Fruit fly (Drosophila melanogaster) whole organism, embryonic: ENCODE measurements around the gene mRpL19.

Experiments used
- Atf3 ChIP-seq: fragments of 200-800 bp; sonication (Bioruptor generic); optimal IDR thresholded peaks from 3 replicates; lab custom pipeline; 2016; ENCODE audit warnings: missing biosample characterization, missing genetic modification characterization
- Atf6 ChIP-seq: fragments of 200-800 bp; sonication (Bioruptor generic); IDR thresholded peaks from 2 replicates; pipeline ENCODE4 v1.3.6; 2022; ENCODE audit warnings: missing biosample characterization, missing genetic modification characterization
- B-H2 ChIP-seq: fragments of 200-800 bp; sonication (Bioruptor generic); optimal IDR thresholded peaks from 2 replicates; lab custom pipeline; 2018; ENCODE audit warnings: missing biosample characterization, mild to moderate bottlenecking, missing genetic modification characterization
- Blimp-1 ChIP-seq: fragments of 200-800 bp; sonication (Bioruptor generic); optimal IDR thresholded peaks from 3 replicates; lab custom pipeline; 2018; ENCODE audit warnings: missing biosample characterization, missing genetic modification characterization, mild to moderate bottlenecking, moderate library complexity, missing genetic modification reagents
- Bteb2 ChIP-seq: fragments of 200-800 bp; sonication (Bioruptor generic); optimal IDR thresholded peaks from 2 replicates; lab custom pipeline; 2016; ENCODE audit warnings: missing biosample characterization, missing genetic modification characterization
- CG11456 ChIP-seq: fragments of 200-800 bp; sonication (Bioruptor generic); IDR thresholded peaks from 3 replicates; pipeline ENCODE4 v1.3.6; 2022; ENCODE audit warnings: missing biosample characterization, missing genetic modification characterization
- CG12299 ChIP-seq: fragments of 200-800 bp; sonication (Bioruptor generic); optimal IDR thresholded peaks from 2 replicates; lab custom pipeline; 2018; ENCODE audit warnings: missing biosample characterization, mild to moderate bottlenecking, missing genetic modification characterization
- CG14667 ChIP-seq: fragments of 200-800 bp; sonication (Bioruptor generic); IDR thresholded peaks from 2 replicates; pipeline ENCODE4 v1.3.6; 2022; ENCODE audit warnings: missing biosample characterization, missing genetic modification characterization
- CG15696 ChIP-seq: fragments of 200-800 bp; sonication (Bioruptor generic); optimal IDR thresholded peaks from 2 replicates; lab custom pipeline; 2019; ENCODE audit warnings: missing biosample characterization, mild to moderate bottlenecking, missing genetic modification characterization, moderate library complexity
- CG1603 ChIP-seq: fragments of 200-800 bp; sonication (Bioruptor generic); optimal IDR thresholded peaks from 2 replicates; lab custom pipeline; 2019; ENCODE audit warnings: missing biosample characterization, mild to moderate bottlenecking, missing genetic modification characterization, moderate library complexity
- CG16863 ChIP-seq: fragments of 200-800 bp; sonication (Bioruptor generic); optimal IDR thresholded peaks from 3 replicates; lab custom pipeline; 2016; ENCODE audit warnings: missing biosample characterization, missing genetic modification characterization
- CG18011 ChIP-seq: fragments of 200-800 bp; sonication (Bioruptor generic); optimal IDR thresholded peaks from 2 replicates; lab custom pipeline; 2017; ENCODE audit warnings: missing biosample characterization, missing genetic modification characterization, mild to moderate bottlenecking, moderate library complexity, missing genotype
- CG18764 ChIP-seq: fragments of 200-800 bp; sonication (Bioruptor generic); optimal IDR thresholded peaks from 3 replicates; lab custom pipeline; 2016; ENCODE audit warnings: missing biosample characterization, missing genetic modification characterization
- CG30403 ChIP-seq: fragments of 200-800 bp; sonication (Bioruptor generic); optimal IDR thresholded peaks from 3 replicates; lab custom pipeline; 2016; ENCODE audit warnings: missing biosample characterization, missing genetic modification characterization
- CG31365 ChIP-seq: fragments of 200-800 bp; sonication (Bioruptor generic); optimal IDR thresholded peaks from 2 replicates; lab custom pipeline; 2018; ENCODE audit warnings: missing biosample characterization, mild to moderate bottlenecking, missing genetic modification characterization
- CG6791 ChIP-seq: fragments of 200-800 bp; sonication (Bioruptor generic); IDR thresholded peaks from 3 replicates; pipeline ENCODE4 v1.3.6; 2022; ENCODE audit warnings: missing biosample characterization, missing genetic modification characterization; ENCODE audit not compliant: partially characterized antibody
- CG7271 ChIP-seq: fragments of 200-800 bp; sonication (Bioruptor generic); optimal IDR thresholded peaks from 2 replicates; lab custom pipeline; 2018; ENCODE audit warnings: missing biosample characterization, mild to moderate bottlenecking, missing genetic modification characterization, moderate library complexity
- CG7987 ChIP-seq: fragments of 200-800 bp; sonication (Bioruptor generic); optimal IDR thresholded peaks from 2 replicates; lab custom pipeline; 2018; ENCODE audit warnings: missing biosample characterization, mild to moderate bottlenecking, missing genetic modification characterization, moderate library complexity
- CG8765 ChIP-seq: fragments of 200-800 bp; sonication (Bioruptor generic); IDR thresholded peaks from 2 replicates; pipeline ENCODE4 v1.3.6; 2022; ENCODE audit warnings: missing biosample characterization, missing genetic modification characterization
- CG9215 ChIP-seq: fragments of 200-800 bp; sonication (Bioruptor generic); IDR thresholded peaks from 2 replicates; pipeline ENCODE4 v1.3.6; 2022; ENCODE audit warnings: missing biosample characterization, missing genetic modification characterization
- Dip3 ChIP-seq: fragments of 200-800 bp; sonication (Bioruptor generic); optimal IDR thresholded peaks from 3 replicates; lab custom pipeline; 2016; ENCODE audit warnings: missing biosample characterization, missing genetic modification characterization
- Doc2 ChIP-seq: fragments of 200-800 bp; sonication (Bioruptor generic); IDR thresholded peaks from 2 replicates; pipeline ENCODE4 v1.3.6; 2022; ENCODE audit warnings: missing biosample characterization, missing genetic modification characterization
- E2f1 ChIP-seq: fragments of 200-800 bp; sonication (Bioruptor generic); IDR thresholded peaks from 2 replicates; pipeline ENCODE4 v1.3.6; 2022; ENCODE audit warnings: missing biosample characterization, missing genetic modification characterization
- Eip74EF ChIP-seq, 2 experiments: fragments of 200-800 bp in 1 of 2; fragments of >200 bp in 1 of 2; sonication (Bioruptor generic) in 1 of 2; optimal IDR thresholded peaks; 2 replicates each; lab custom pipeline; 2017 to 2019; ENCODE audit warnings: missing biosample characterization in 2 of 2, missing genetic modification characterization in 2 of 2, mild to moderate bottlenecking in 1 of 2, moderate library complexity in 1 of 2
- Fer3 ChIP-seq: fragments of 200-800 bp; sonication (Bioruptor generic); optimal IDR thresholded peaks from 2 replicates; lab custom pipeline; 2018; ENCODE audit warnings: missing biosample characterization, mild to moderate bottlenecking, missing genetic modification characterization, moderate library complexity
- Gug ChIP-seq: fragments of 200-800 bp; sonication (Bioruptor generic); IDR thresholded peaks from 4 replicates; pipeline ENCODE4 v1.3.6; 2022; ENCODE audit warnings: missing biosample characterization, missing genetic modification characterization
- Myb ChIP-seq: fragments of 200-800 bp; sonication (Bioruptor generic); optimal IDR thresholded peaks from 2 replicates; lab custom pipeline; 2016; ENCODE audit warnings: missing biosample characterization, missing genetic modification characterization
- NK7.1 ChIP-seq: fragments of 200-800 bp; sonication (Bioruptor generic); optimal IDR thresholded peaks from 3 replicates; lab custom pipeline; 2016; ENCODE audit warnings: missing biosample characterization, missing genetic modification characterization
- Pdp1 ChIP-seq, 2 experiments: fragments of 200-800 bp; sonication (Bioruptor generic); optimal IDR thresholded peaks; 3 replicates each; lab custom pipeline; 2016; ENCODE audit warnings: missing biosample characterization in 2 of 2, missing genetic modification characterization in 2 of 2, mild to moderate bottlenecking in 1 of 2, moderate library complexity in 1 of 2
- Ravus ChIP-seq: fragments of 200-800 bp; sonication (Bioruptor generic); IDR thresholded peaks from 2 replicates; pipeline ENCODE4 v1.3.6; 2022; ENCODE audit warnings: missing biosample characterization, missing genetic modification characterization
- Sox100B ChIP-seq: fragments of 200-800 bp; sonication (Bioruptor generic); optimal IDR thresholded peaks from 3 replicates; lab custom pipeline; 2018; ENCODE audit warnings: missing biosample characterization, mild to moderate bottlenecking, missing genetic modification characterization
- Sry-β ChIP-seq: fragments of 200-800 bp; sonication (Bioruptor generic); optimal IDR thresholded peaks from 2 replicates; lab custom pipeline; 2018; ENCODE audit warnings: missing biosample characterization, mild to moderate bottlenecking, missing genetic modification characterization, moderate library complexity
- Xrp1 ChIP-seq: fragments of 200-800 bp; sonication (Bioruptor generic); IDR thresholded peaks from 2 replicates; pipeline ENCODE4 v1.3.6; 2022; ENCODE audit warnings: missing biosample characterization, missing genetic modification characterization
- ap ChIP-seq: fragments of 200-800 bp; sonication (Bioruptor generic); IDR thresholded peaks from 2 replicates; pipeline ENCODE4 v1.3.6; 2022; ENCODE audit warnings: missing biosample characterization, missing genetic modification characterization
- btn ChIP-seq: fragments of 200-800 bp; sonication (Bioruptor generic); optimal IDR thresholded peaks from 2 replicates; lab custom pipeline; 2016; ENCODE audit warnings: missing biosample characterization, missing genetic modification characterization
- chm ChIP-seq: fragments of 200-800 bp; sonication (Bioruptor generic); IDR thresholded peaks from 2 replicates; pipeline ENCODE4 v1.3.6; 2022; ENCODE audit warnings: missing biosample characterization, missing genetic modification characterization
- gem ChIP-seq: fragments of 200-800 bp; sonication (Bioruptor generic); optimal IDR thresholded peaks from 2 replicates; lab custom pipeline; 2019; ENCODE audit warnings: missing biosample characterization, mild to moderate bottlenecking, missing genetic modification characterization, moderate library complexity
- gt ChIP-seq: fragments of 200-800 bp; sonication (Bioruptor generic); IDR thresholded peaks from 2 replicates; pipeline ENCODE4 v1.3.6; 2022; ENCODE audit warnings: missing biosample characterization, missing genetic modification characterization
- lilli ChIP-seq: fragments of 200-800 bp; sonication (Bioruptor generic); optimal IDR thresholded peaks from 3 replicates; lab custom pipeline; 2016; ENCODE audit warnings: missing biosample characterization, missing genetic modification characterization
- mld ChIP-seq: fragments of 200-800 bp; sonication (Bioruptor generic); IDR thresholded peaks from 3 replicates; pipeline ENCODE4 v1.3.6; 2022; ENCODE audit warnings: missing biosample characterization, missing genetic modification characterization; ENCODE audit not compliant: partially characterized antibody
- org-1 ChIP-seq: fragments of 200-800 bp; sonication (Bioruptor generic); optimal IDR thresholded peaks from 2 replicates; lab custom pipeline; 2017; ENCODE audit warnings: missing biosample characterization, missing genetic modification characterization
- phol ChIP-seq: fragments of 200-800 bp; sonication (Bioruptor generic); optimal IDR thresholded peaks from 3 replicates; lab custom pipeline; 2018; ENCODE audit warnings: missing biosample characterization, mild to moderate bottlenecking, missing genetic modification characterization, moderate library complexity
- pum ChIP-seq: fragments of 200-800 bp; sonication (Bioruptor generic); optimal IDR thresholded peaks from 2 replicates; lab custom pipeline; 2016; ENCODE audit warnings: missing biosample characterization, missing genetic modification characterization
- rib ChIP-seq: fragments of 200-800 bp; sonication (Bioruptor generic); IDR thresholded peaks from 2 replicates; pipeline ENCODE4 v1.3.6; 2022; ENCODE audit warnings: missing biosample characterization, missing genetic modification characterization
- seq ChIP-seq: fragments of 200-800 bp; sonication (Bioruptor generic); IDR thresholded peaks from 2 replicates; pipeline ENCODE4 v1.3.6; 2022; ENCODE audit warnings: missing biosample characterization, missing genetic modification characterization
- sima ChIP-seq: fragments of 200-800 bp; sonication (Bioruptor generic); optimal IDR thresholded peaks from 2 replicates; lab custom pipeline; 2016; ENCODE audit warnings: missing biosample characterization, missing genetic modification characterization
- tx ChIP-seq: fragments of 200-800 bp; sonication (Bioruptor generic); optimal IDR thresholded peaks from 2 replicates; lab custom pipeline; 2016; ENCODE audit warnings: missing biosample characterization, missing genetic modification characterization
- wdn ChIP-seq: fragments of 200-800 bp; sonication (Bioruptor generic); IDR thresholded peaks from 2 replicates; pipeline ENCODE4 v1.3.6; 2022; ENCODE audit warnings: missing biosample characterization, missing genetic modification characterization

The mRpL19 gene

DNA sequence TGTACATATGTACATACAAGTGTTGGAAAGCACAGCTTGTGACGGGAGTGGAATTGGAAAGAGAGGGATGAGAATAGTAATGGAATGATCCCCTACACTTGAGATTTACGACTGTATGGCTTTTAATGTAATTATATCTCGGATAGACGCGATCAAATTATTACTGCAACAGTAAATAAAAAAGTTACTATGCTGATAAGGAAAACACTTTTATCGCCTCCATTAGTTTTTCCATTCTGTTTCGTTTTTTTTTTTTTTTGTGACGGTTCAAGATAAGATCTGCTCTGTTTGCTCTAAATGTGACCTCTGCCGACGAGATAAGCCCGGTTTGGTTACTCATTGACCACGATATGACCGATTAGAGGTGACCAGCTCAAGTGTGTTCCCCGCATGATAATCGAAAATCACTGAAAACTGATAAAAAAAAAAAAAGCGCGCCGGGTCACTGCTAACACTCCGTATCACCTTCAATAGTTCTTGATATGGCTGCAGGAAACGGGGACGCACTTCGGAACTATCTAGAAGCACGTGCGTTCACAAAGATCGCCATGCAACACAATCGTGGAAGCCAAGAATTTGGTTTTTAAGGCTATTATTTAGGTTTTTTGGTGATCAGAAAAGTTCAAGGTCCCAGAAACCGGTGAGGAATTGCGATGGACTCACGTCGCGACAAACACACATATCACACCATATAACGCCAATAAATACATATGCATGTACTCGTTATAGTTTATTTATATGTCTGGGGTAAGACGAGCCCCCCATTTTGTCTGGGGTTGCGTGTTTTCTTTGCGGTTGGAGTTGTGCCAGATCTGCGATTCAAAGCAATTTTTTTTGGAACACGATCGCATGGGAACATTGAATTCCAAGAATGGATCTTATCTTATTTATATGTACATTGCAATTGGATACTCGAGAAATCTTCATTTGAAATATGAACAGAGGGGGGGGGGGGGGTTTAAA is 3.1 kb upstream of the mRpL19 start, which contains the start of gene p (continued):
- TF ChIP-seq CG18764 (GFP tag; lab: Kevin White, UChicago) (peak; percentile 27), Blimp-1 (GFP tag; lab: Kevin White, UChicago) (peak; percentile 34), phol (tag; lab: Kevin White, UChicago) (peak; percentile 38), Atf3 (GFP tag; lab: Kevin White, UChicago) (no peak), Sox100B (GFP tag; lab: Kevin White, UChicago) (peak; percentile 40), CG6791 (GFP tag; lab: Robert Waterston, UW) (no peak), mld (GFP tag; lab: Robert Waterston, UW) (no peak), CG12299 (tag; lab: Kevin White, UChicago) (peak; percentile 37), CG30403 (GFP tag; lab: Kevin White, UChicago) (peak; percentile 43), gt (GFP tag; lab: Robert Waterston, UW) (no peak), chm (0 out of 2 replicates have a peak, but pooled peaks have one; percentile 32), Dip3 (GFP tag; lab: Kevin White, UChicago) (peak; percentile 30), CG11456 (GFP tag; lab: Robert Waterston, UW) (0 out of 3 replicates have a peak, but pooled peaks have one; percentile 61), Fer3 (peak; percentile 21), rib (GFP tag; lab: Robert Waterston, UW) (peak; percentile 53), NK7.1 (peak; percentile 10), tx (GFP tag; lab: Kevin White, UChicago) (no peak), CG15696 (tag; lab: Kevin White, UChicago) (peak; percentile 40), Ravus (no peak), CG7987 (GFP tag; lab: Kevin White, UChicago) (peak; percentile 57), Pdp1 (GFP tag; optimal IDR thresholded peaks at IDR 0.05; lab: Kevin White, UChicago) (peak; percentile 11 to 44), Xrp1 (GFP tag; lab: Robert Waterston, UW) (peak; percentile 66), B-H2 (GFP tag; lab: Kevin White, UChicago) (peak; percentile 36), Myb (GFP tag; lab: Kevin White, UChicago) (peak; percentile 32), CG7271 (peak; percentile 8), Sry-β (GFP tag; lab: Kevin White, UChicago) (peak; percentile 13), Atf6 (GFP tag; lab: Robert Waterston, UW) (0 out of 2 replicates have a peak, but pooled peaks have one; percentile 28), btn (GFP tag; lab: Kevin White, UChicago) (no peak), CG14667 (GFP tag; lab: Robert Waterston, UW) (no peak), lilli (GFP tag; lab: Kevin White, UChicago) (peak; percentile 46), E2f1 (GFP tag; lab: Robert Waterston, UW) (no peak), seq (no peak; the same call in 1 of the 2 replicates), org-1 (GFP tag; lab: Kevin White, UChicago) (peak; percentile 9), CG1603 (peak; percentile 18), Eip74EF (GFP tag; optimal IDR thresholded peaks at IDR 0.05; lab: Kevin White, UChicago) (peak in 1 of 2 experiments; percentile 50), CG16863 (GFP tag; lab: Kevin White, UChicago) (no peak), gem (tag; lab: Kevin White, UChicago) (peak; percentile 61), Doc2 (GFP tag; lab: Robert Waterston, UW) (no peak), CG9215 (GFP tag; lab: Robert Waterston, UW) (no peak), ap (GFP tag; lab: Robert Waterston, UW) (no peak), Gug (GFP tag; lab: Robert Waterston, UW) (no peak), sima (GFP tag; lab: Kevin White, UChicago) (no peak), wdn (GFP tag; lab: Robert Waterston, UW) (0 out of 2 replicates have a peak, but pooled peaks have one; percentile 21), pum (GFP tag; lab: Kevin White, UChicago) (peak; percentile 43), CG18011 (no peak), CG31365 (tag; lab: Kevin White, UChicago) (no peak), Bteb2 (peak; percentile 17), CG8765 (GFP tag; lab: Robert Waterston, UW) (no peak)
